Fruit fly (Drosophila melanogaster) whole organism, embryonic: Measurements from ENCODE around the gene Rbp6.

Experiments used
- CG10267 ChIP-seq: fragments of 200-800 bp; sonication (Bioruptor generic); optimal IDR thresholded peaks from 2 replicates; lab custom pipeline; 2018; ENCODE audit warnings: missing biosample characterization, mild to moderate bottlenecking, missing genetic modification characterization, moderate library complexity
- CG11504 ChIP-seq: fragments of 200-800 bp; sonication (Bioruptor generic); optimal IDR thresholded peaks from 3 replicates; lab custom pipeline; 2019; ENCODE audit warnings: missing biosample characterization, mild to moderate bottlenecking, missing genetic modification characterization, moderate library complexity
- CG11696 ChIP-seq: fragments of 200-800 bp; sonication (Bioruptor generic); IDR thresholded peaks from 2 replicates; pipeline ENCODE4 v1.3.6; 2022; ENCODE audit warnings: missing biosample characterization, missing genetic modification characterization
- CG13296 ChIP-seq: fragments of 200-800 bp; sonication (Bioruptor generic); optimal IDR thresholded peaks from 3 replicates; lab custom pipeline; 2018; ENCODE audit warnings: missing biosample characterization, mild to moderate bottlenecking, missing genetic modification characterization
- CG15696 ChIP-seq: fragments of 200-800 bp; sonication (Bioruptor generic); optimal IDR thresholded peaks from 2 replicates; lab custom pipeline; 2019; ENCODE audit warnings: missing biosample characterization, mild to moderate bottlenecking, missing genetic modification characterization, moderate library complexity
- CG16813 ChIP-seq: fragments of 200-800 bp; sonication (Bioruptor generic); IDR thresholded peaks from 3 replicates; pipeline ENCODE4 v1.3.6; 2022; ENCODE audit warnings: missing biosample characterization, missing genetic modification characterization; ENCODE audit not compliant: partially characterized antibody
- CG17568 ChIP-seq: fragments of 200-800 bp; sonication (Bioruptor generic); optimal IDR thresholded peaks from 2 replicates; lab custom pipeline; 2018; ENCODE audit warnings: missing biosample characterization, mild to moderate bottlenecking, missing genetic modification characterization, moderate library complexity
- CG18262 ChIP-seq: fragments of 200-800 bp; optimal IDR thresholded peaks from 3 replicates; lab custom pipeline; 2019; ENCODE audit warnings: missing biosample characterization, mild to moderate bottlenecking, missing genetic modification characterization, moderate library complexity
- CG18599 ChIP-seq: fragments of 200-800 bp; sonication (Bioruptor generic); optimal IDR thresholded peaks from 3 replicates; lab custom pipeline; 2017; ENCODE audit warnings: missing biosample characterization, missing genetic modification characterization, mild to moderate bottlenecking, moderate library complexity, missing genetic modification reagents
- CG30431 ChIP-seq: fragments of 200-800 bp; sonication (Bioruptor generic); optimal IDR thresholded peaks from 2 replicates; lab custom pipeline; 2017; ENCODE audit warnings: missing biosample characterization, missing genetic modification characterization
- CG31441 ChIP-seq: fragments of 200-800 bp; sonication (Bioruptor generic); IDR thresholded peaks from 2 replicates; pipeline ENCODE4 v1.3.6; 2022; ENCODE audit warnings: missing biosample characterization, missing genetic modification characterization
- CG32767 ChIP-seq: fragments of 200-800 bp; sonication (Bioruptor generic); IDR thresholded peaks from 2 replicates; pipeline ENCODE4 v1.3.6; 2022; ENCODE audit warnings: missing biosample characterization, missing genetic modification characterization
- CG34224 ChIP-seq: fragments of 200-800 bp; sonication (Bioruptor generic); IDR thresholded peaks from 3 replicates; pipeline ENCODE4 v1.3.6; 2022; ENCODE audit warnings: missing biosample characterization, missing genetic modification characterization; ENCODE audit not compliant: partially characterized antibody
- CG5245 ChIP-seq: fragments of 200-800 bp; sonication (Bioruptor generic); optimal IDR thresholded peaks from 3 replicates; lab custom pipeline; 2016; ENCODE audit warnings: missing biosample characterization, missing genetic modification characterization
- CG6654 ChIP-seq: fragments of 200-800 bp; sonication (Bioruptor generic); optimal IDR thresholded peaks from 2 replicates; lab custom pipeline; 2017; ENCODE audit warnings: missing biosample characterization, mild to moderate bottlenecking, missing genetic modification characterization
- CG6765 ChIP-seq: fragments of 200-800 bp; sonication (Bioruptor generic); optimal IDR thresholded peaks from 3 replicates; lab custom pipeline; 2017; ENCODE audit warnings: missing biosample characterization, mild to moderate bottlenecking, missing genetic modification characterization
- CG7987 ChIP-seq: fragments of 200-800 bp; sonication (Bioruptor generic); optimal IDR thresholded peaks from 2 replicates; lab custom pipeline; 2018; ENCODE audit warnings: missing biosample characterization, mild to moderate bottlenecking, missing genetic modification characterization, moderate library complexity
- CG8765 ChIP-seq: fragments of 200-800 bp; sonication (Bioruptor generic); IDR thresholded peaks from 2 replicates; pipeline ENCODE4 v1.3.6; 2022; ENCODE audit warnings: missing biosample characterization, missing genetic modification characterization
- CG9609 ChIP-seq: fragments of 200-800 bp; sonication (Bioruptor generic); optimal IDR thresholded peaks from 3 replicates; lab custom pipeline; 2016; ENCODE audit warnings: missing biosample characterization, missing genetic modification characterization
- CG9727 ChIP-seq: fragments of 200-800 bp; sonication (Bioruptor generic); optimal IDR thresholded peaks from 3 replicates; lab custom pipeline; 2017; ENCODE audit warnings: missing biosample characterization, mild to moderate bottlenecking, missing genetic modification characterization
- CTCF ChIP-seq: fragments of 200-800 bp; sonication (Bioruptor generic); optimal IDR thresholded peaks from 2 replicates; lab custom pipeline; 2017; ENCODE audit warnings: missing biosample characterization, mild to moderate bottlenecking, missing genetic modification characterization, moderate library complexity
- D19A ChIP-seq: fragments of 200-800 bp; optimal IDR thresholded peaks from 3 replicates; lab custom pipeline; 2019; ENCODE audit warnings: missing biosample characterization, mild to moderate bottlenecking, missing genetic modification characterization, moderate library complexity
- Dek ChIP-seq: fragments of 200-800 bp; sonication (Bioruptor generic); optimal IDR thresholded peaks from 3 replicates; lab custom pipeline; 2019; ENCODE audit warnings: missing biosample characterization, mild to moderate bottlenecking, missing genetic modification characterization, moderate library complexity
- Ets65A ChIP-seq: fragments of 200-800 bp; sonication (Bioruptor generic); peaks from one replicate; lab custom pipeline; 2016; ENCODE audit warnings: missing biosample characterization, missing genetic modification characterization
- Fer3 ChIP-seq: fragments of 200-800 bp; sonication (Bioruptor generic); optimal IDR thresholded peaks from 2 replicates; lab custom pipeline; 2018; ENCODE audit warnings: missing biosample characterization, mild to moderate bottlenecking, missing genetic modification characterization, moderate library complexity
- Hr39 ChIP-seq: fragments of >200 bp; optimal IDR thresholded peaks from 2 replicates; lab custom pipeline; 2017
- Hsf ChIP-seq: fragments of 200-800 bp; sonication (Bioruptor generic); optimal IDR thresholded peaks from 3 replicates; lab custom pipeline; 2016; ENCODE audit warnings: missing biosample characterization, missing genetic modification characterization
- Med ChIP-seq: fragments of 200-800 bp; sonication (Bioruptor generic); peaks from one replicate; lab custom pipeline; 2016; ENCODE audit warnings: missing biosample characterization, missing genetic modification characterization, mild to moderate bottlenecking, inconsistent platforms, moderate library complexity
- Nf-YC ChIP-seq: fragments of 200-800 bp; optimal IDR thresholded peaks from 3 replicates; lab custom pipeline; 2019; ENCODE audit warnings: missing biosample characterization, mild to moderate bottlenecking, missing genetic modification characterization, moderate library complexity
- Oli ChIP-seq: fragments of 200-800 bp; sonication (Bioruptor generic); optimal IDR thresholded peaks from 2 replicates; lab custom pipeline; 2018; ENCODE audit warnings: missing biosample characterization, mild to moderate bottlenecking, missing genetic modification characterization, moderate library complexity
- Poxn ChIP-seq: fragments of 200-800 bp; sonication (Bioruptor generic); IDR thresholded peaks from 2 replicates; pipeline ENCODE4 v1.3.6; 2022; ENCODE audit warnings: missing biosample characterization, missing genetic modification characterization
- Sox100B ChIP-seq: fragments of 200-800 bp; sonication (Bioruptor generic); optimal IDR thresholded peaks from 3 replicates; lab custom pipeline; 2018; ENCODE audit warnings: missing biosample characterization, mild to moderate bottlenecking, missing genetic modification characterization
- aop ChIP-seq: fragments of 200-800 bp; sonication (Bioruptor generic); IDR thresholded peaks from 2 replicates; pipeline ENCODE4 v1.3.6; 2022; ENCODE audit warnings: missing biosample characterization, missing genetic modification characterization
- az2 ChIP-seq: fragments of 200-800 bp; sonication (Bioruptor generic); optimal IDR thresholded peaks from 3 replicates; lab custom pipeline; 2016; ENCODE audit warnings: missing biosample characterization, missing genetic modification characterization
- cad ChIP-seq: fragments of >200 bp; optimal IDR thresholded peaks from 2 replicates; lab custom pipeline; 2017; ENCODE audit warnings: missing biosample characterization, missing genetic modification characterization
- cg ChIP-seq: fragments of 200-800 bp; sonication (Bioruptor generic); optimal IDR thresholded peaks from 3 replicates; lab custom pipeline; 2019; ENCODE audit warnings: missing biosample characterization, mild to moderate bottlenecking, missing genetic modification characterization, moderate library complexity
- chif ChIP-seq, 2 experiments: fragments of 200-800 bp; sonication (Bioruptor generic); optimal IDR thresholded peaks; 3 replicates each; lab custom pipeline; 2016; ENCODE audit warnings: missing biosample characterization in 2 of 2, missing genetic modification characterization in 2 of 2
- cwo ChIP-seq: fragments of 200-800 bp; sonication (Bioruptor generic); optimal IDR thresholded peaks from 3 replicates; lab custom pipeline; 2017; ENCODE audit warnings: missing biosample characterization, missing genetic modification characterization, mild to moderate bottlenecking, moderate library complexity, missing genetic modification reagents
- danr ChIP-seq: fragments of 200-800 bp; sonication (Bioruptor generic); IDR thresholded peaks from 2 replicates; pipeline ENCODE4 v1.3.6; 2022; ENCODE audit warnings: missing biosample characterization, missing genetic modification characterization
- emc ChIP-seq: fragments of 200-800 bp; sonication (Bioruptor generic); optimal IDR thresholded peaks from 2 replicates; lab custom pipeline; 2016; ENCODE audit warnings: missing biosample characterization, missing genetic modification characterization
- eve ChIP-seq, 2 experiments: fragments of >200 bp; optimal IDR thresholded peaks; 2 replicates each; lab custom pipeline; 2017; ENCODE audit warnings: missing biosample characterization in 2 of 2, missing genetic modification characterization in 2 of 2
- fd96Cb ChIP-seq: fragments of 200-800 bp; sonication (Bioruptor generic); optimal IDR thresholded peaks from 2 replicates; lab custom pipeline; 2018; ENCODE audit warnings: missing biosample characterization, mild to moderate bottlenecking, missing genetic modification characterization, moderate library complexity
- ftz-f1 ChIP-seq: fragments of 200-800 bp; sonication (Bioruptor generic); optimal IDR thresholded peaks from 2 replicates; lab custom pipeline; 2016; ENCODE audit warnings: missing biosample characterization, missing genetic modification characterization
- jigr1 ChIP-seq: fragments of 200-800 bp; sonication (Bioruptor generic); IDR thresholded peaks from 3 replicates; pipeline ENCODE4 v1.3.6; 2022; ENCODE audit warnings: missing biosample characterization, missing genetic modification characterization
- ken ChIP-seq: fragments of 200-800 bp; sonication (Bioruptor generic); IDR thresholded peaks from 3 replicates; pipeline ENCODE4 v1.3.6; 2022; ENCODE audit warnings: missing biosample characterization, missing genetic modification characterization
- klu ChIP-seq: fragments of 200-800 bp; sonication (Bioruptor generic); IDR thresholded peaks from 2 replicates; pipeline ENCODE4 v1.3.6; 2022; ENCODE audit warnings: missing biosample characterization, missing genetic modification characterization
- knrl ChIP-seq: fragments of 200-800 bp; sonication (Bioruptor generic); IDR thresholded peaks from 3 replicates; pipeline ENCODE4 v1.3.6; 2022; ENCODE audit warnings: missing biosample characterization, missing genetic modification characterization; ENCODE audit not compliant: partially characterized antibody
- nom ChIP-seq: fragments of 200-800 bp; sonication (Bioruptor generic); optimal IDR thresholded peaks from 2 replicates; lab custom pipeline; 2017; ENCODE audit warnings: missing biosample characterization, missing genetic modification characterization, mild to moderate bottlenecking, moderate library complexity, missing genetic modification reagents
- phol ChIP-seq: fragments of 200-800 bp; sonication (Bioruptor generic); optimal IDR thresholded peaks from 3 replicates; lab custom pipeline; 2018; ENCODE audit warnings: missing biosample characterization, mild to moderate bottlenecking, missing genetic modification characterization, moderate library complexity
- slou ChIP-seq: fragments of 200-800 bp; sonication (Bioruptor generic); optimal IDR thresholded peaks from 3 replicates; lab custom pipeline; 2016; ENCODE audit warnings: missing biosample characterization, missing genetic modification characterization
- slp2 ChIP-seq: fragments of 200-800 bp; sonication (Bioruptor generic); optimal IDR thresholded peaks from 2 replicates; lab custom pipeline; 2016; ENCODE audit warnings: missing biosample characterization, missing genetic modification characterization
- trh ChIP-seq: fragments of 200-800 bp; sonication (Bioruptor generic); optimal IDR thresholded peaks from 2 replicates; lab custom pipeline; 2016; ENCODE audit warnings: missing biosample characterization, missing genetic modification characterization

Rbp6 gene

DNA sequence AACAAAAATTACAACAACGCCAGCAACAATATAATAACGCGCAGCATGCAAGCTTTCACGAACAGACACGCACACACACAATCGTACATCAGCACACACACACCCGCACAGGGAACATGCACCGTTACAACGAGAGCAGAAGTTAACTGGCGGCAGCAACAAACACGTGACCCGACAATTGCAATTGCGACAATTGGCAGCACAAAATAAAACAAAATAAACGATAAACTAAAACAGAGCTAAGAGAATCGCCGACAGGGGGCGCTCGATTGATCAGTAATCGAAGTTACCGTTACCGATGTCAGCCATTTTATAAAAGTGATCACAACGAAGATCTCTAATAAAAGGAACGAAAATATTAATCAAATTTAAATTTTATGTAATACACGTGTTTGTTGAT, 1.0 kb downstream of the Rbp6 start:
- TF ChIP-seq aop (GFP tag; lab: Robert Waterston, UW) (no peak), Poxn (no peak), CG8765 (GFP tag; lab: Robert Waterston, UW) (no peak), eve (GFP tag; optimal IDR thresholded peaks at IDR 0.05; lab: Kevin White, UChicago) (no peak), trh (GFP tag; lab: Kevin White, UChicago) (no peak), CG6654 (GFP tag; lab: Kevin White, UChicago) (no peak), CTCF (GFP tag; lab: Kevin White, UChicago) (peak; percentile 80), Med (GFP tag; lab: Kevin White, UChicago) (no peak), ftz-f1 (GFP tag; lab: Kevin White, UChicago) (no peak), CG16813 (GFP tag; lab: Robert Waterston, UW) (0 out of 3 replicates have a peak, but pooled peaks have one; percentile 19), Hsf (GFP tag; lab: Kevin White, UChicago) (no peak), cg (GFP tag; lab: Kevin White, UChicago) (peak; percentile 4), CG7987 (GFP tag; lab: Kevin White, UChicago) (no peak), Nf-YC (tag; lab: Kevin White, UChicago) (no peak), CG34224 (GFP tag; lab: Robert Waterston, UW) (no peak)
- TF ChIP-seq, all 482 proteins: peak for 3

DNA sequence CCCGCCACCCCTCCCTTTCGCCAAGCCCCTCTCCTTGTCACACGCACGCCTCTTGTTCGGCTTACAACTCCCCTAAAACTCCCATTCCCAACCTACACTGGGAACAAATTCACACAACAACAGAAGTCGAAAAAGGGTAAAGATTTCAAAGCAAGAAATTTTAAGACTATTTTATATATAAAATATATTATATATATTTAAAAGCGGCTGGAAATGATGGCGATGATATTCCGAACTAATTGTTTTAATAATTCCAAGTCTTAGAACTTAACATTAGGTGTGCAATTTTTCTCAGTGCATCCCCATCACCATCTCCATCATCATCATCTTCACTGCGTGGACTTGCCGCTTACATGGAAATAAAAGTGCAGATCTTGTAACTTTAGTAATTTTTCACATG, 11.7 kb downstream of the Rbp6 start:
- TF ChIP-seq ken (no peak), CG5245 (no peak), CG11504 (tag; lab: Kevin White, UChicago) (peak; percentile 71), Fer3 (tag; lab: Kevin White, UChicago) (no peak), slp2 (GFP tag; lab: Kevin White, UChicago) (no peak), CG17568 (GFP tag; lab: Kevin White, UChicago) (no peak), cwo (GFP tag; lab: Kevin White, UChicago) (no peak), az2 (GFP tag; lab: Kevin White, UChicago) (no peak), CG18599 (peak; percentile 59), CG9609 (no peak), CG32767 (no peak), CG30431 (GFP tag; lab: Kevin White, UChicago) (no peak), CG18262 (tag; lab: Kevin White, UChicago) (peak; percentile 36), cad (GFP tag; lab: Kevin White, UChicago) (no peak), D19A (tag; lab: Kevin White, UChicago) (peak; percentile 62), phol (tag; lab: Kevin White, UChicago) (peak; percentile 29), emc (GFP tag; lab: Kevin White, UChicago) (no peak), Sox100B (GFP tag; lab: Kevin White, UChicago) (peak; percentile 48), nom (GFP tag; lab: Kevin White, UChicago) (no peak), CG15696 (no peak), CG6765 (GFP tag; lab: Kevin White, UChicago) (no peak), fd96Cb (tag; lab: Kevin White, UChicago) (peak; percentile 55), Oli (no peak), CG31441 (GFP tag; lab: Robert Waterston, UW) (peak; percentile 45; the same call in 1 of the 2 replicates), danr (GFP tag; lab: Robert Waterston, UW) (no peak), slou (GFP tag; lab: Kevin White, UChicago) (no peak), chif (GFP tag; optimal IDR thresholded peaks at IDR 0.05; lab: Kevin White, UChicago) (no peak), CG9727 (GFP tag; lab: Kevin White, UChicago) (no peak), jigr1 (no peak), CG11696 (GFP tag; lab: Robert Waterston, UW) (no peak), Ets65A (no peak), klu (GFP tag; lab: Robert Waterston, UW) (no peak), CG10267 (tag; lab: Kevin White, UChicago) (peak; percentile 18), CG13296 (no peak), Hr39 (lab: Kevin White, UChicago) (no peak), Dek (tag; lab: Kevin White, UChicago) (no peak), knrl (GFP tag; lab: Robert Waterston, UW) (no peak)
